Worm (Caenorhabditis elegans): ENCODE data around the gene srx-122.

Gene srx-122

ce11 chrV:3342504-3342903, 44.8 kb upstream of the srx-122 start, which contains the start of gene C17B7.3:
TSS of gene C17B7.3 (plus strand) at chrV:3342804.
- no peak for TF ChIP-seq lim-6 (tag; optimal IDR thresholded peaks at IDR 0.05)
- TF ChIP-seq mec-3 (tag; optimal IDR thresholded peaks at IDR 0.05; ENCODE audit: borderline replicate concordance) = no peak
- no peak for TF ChIP-seq pha-4 (tag; optimal IDR thresholded peaks at IDR 0.05)
- TF ChIP-seq odd-2 (tag; optimal IDR thresholded peaks at IDR 0.05) = no peak
- TF ChIP-seq T23F11.4 (GFP tag; optimal IDR thresholded peaks at IDR 0.05) = no peak
- no peak for TF ChIP-seq ref-2 (tag; optimal IDR thresholded peaks at IDR 0.05)
- no peak for TF ChIP-seq ahr-1 (tag; optimal IDR thresholded peaks at IDR 0.05)
- no peak for TF ChIP-seq K09A11.1 (tag; optimal IDR thresholded peaks at IDR 0.05; ENCODE audit: insufficient read depth)

- no peak for TF ChIP-seq ttx-3 (tag; optimal IDR thresholded peaks at IDR 0.05)
- no peak for TF ChIP-seq ceh-6 (GFP tag; optimal IDR thresholded peaks at IDR 0.05)
- TF ChIP-seq unc-55 (GFP tag; optimal IDR thresholded peaks at IDR 0.05) = no peak
- no peak for TF ChIP-seq ceh-24 (tag; optimal IDR thresholded peaks at IDR 0.05)
- no peak for TF ChIP-seq gmeb-2 (tag; optimal IDR thresholded peaks at IDR 0.05)
- no peak for TF ChIP-seq ceh-34 (tag; optimal IDR thresholded peaks at IDR 0.05)
- TF ChIP-seq ceh-45 (GFP tag; IDR thresholded peaks at IDR 0.05) = no peak
- no peak for TF ChIP-seq hlh-30 (tag; optimal IDR thresholded peaks at IDR 0.05; ENCODE audit: insufficient read depth)
- no peak for TF ChIP-seq T23F11.4 (GFP tag; optimal IDR thresholded peaks at IDR 0.05)
- TF ChIP-seq fkh-10 (GFP tag; optimal IDR thresholded peaks at IDR 0.05) = no peak
- no peak for TF ChIP-seq ceh-9 (tag; optimal IDR thresholded peaks at IDR 0.05)
- TF ChIP-seq sox-4 (tag; optimal IDR thresholded peaks at IDR 0.05) = no peak
- TF ChIP-seq ceh-31 (tag; optimal IDR thresholded peaks at IDR 0.05) = no peak
- TF ChIP-seq ceh-19 (GFP tag; optimal IDR thresholded peaks at IDR 0.05) = no peak
- TF ChIP-seq fax-1 (tag; optimal IDR thresholded peaks at IDR 0.05) = no peak
- TF ChIP-seq unc-3 (GFP tag; conservative IDR thresholded peaks at IDR 0.05) = no peak
- no peak for TF ChIP-seq unc-3 (tag; optimal IDR thresholded peaks at IDR 0.05)
Measured at ce11 chrV:3341906-3342305, 44.2 kb upstream of the srx-122 start, which contains the start of gene C17B7.10. TSS of gene C17B7.10 (minus strand) at chrV:3342006.

ce11 chrV:3339009-3339408, 41.3 kb upstream of the srx-122 start, which contains the start of gene C17B7.4:
TSS of gene C17B7.4 (plus strand) at chrV:3339309.
- no peak for TF ChIP-seq elt-4 (tag; optimal IDR thresholded peaks at IDR 0.05)
- no peak for TF ChIP-seq ttx-3 (tag; optimal IDR thresholded peaks at IDR 0.05)
- TF ChIP-seq odd-2 (tag; optimal IDR thresholded peaks at IDR 0.05) = no peak
- no peak for TF ChIP-seq madf-2 (tag; optimal IDR thresholded peaks at IDR 0.05)
- TF ChIP-seq ceh-9 (tag; optimal IDR thresholded peaks at IDR 0.05) = no peak
- no peak for TF ChIP-seq ceh-34 (tag; optimal IDR thresholded peaks at IDR 0.05)
- TF ChIP-seq T23F11.4 (GFP tag; optimal IDR thresholded peaks at IDR 0.05) = no peak

ce11 chrV:3333334-3333733, 35.7 kb upstream of the srx-122 start, which contains the start of gene C17B7.5:
TSS of gene C17B7.5 (plus strand) at chrV:3333634.
- TF ChIP-seq npax-4 (tag; optimal IDR thresholded peaks at IDR 0.05) (no peak), C08G9.2 (tag; optimal IDR thresholded peaks at IDR 0.05) (no peak), ceh-19 (GFP tag; optimal IDR thresholded peaks at IDR 0.05) (no peak), lin-11 (tag; optimal IDR thresholded peaks at IDR 0.05) (no peak), odd-2 (tag; optimal IDR thresholded peaks at IDR 0.05) (no peak), nfya-1 (tag; optimal IDR thresholded peaks at IDR 0.05) (no peak), F13H6.1 (tag; optimal IDR thresholded peaks at IDR 0.05) (no peak), unc-42 (tag; optimal IDR thresholded peaks at IDR 0.05) (no peak), unc-3 (GFP tag; conservative IDR thresholded peaks at IDR 0.05) (no peak), unc-3 (tag; optimal IDR thresholded peaks at IDR 0.05) (no peak), ama-1 (optimal IDR thresholded peaks at IDR 0.05) (no peak), dmd-4 (tag; optimal IDR thresholded peaks at IDR 0.05; ENCODE audit: borderline replicate concordance) (no peak), pqm-1 (tag; optimal IDR thresholded peaks at IDR 0.05) (no peak), ceh-24 (tag; optimal IDR thresholded peaks at IDR 0.05) (no peak), ceh-18 (tag; optimal IDR thresholded peaks at IDR 0.05) (no peak), tbx-2 (tag; optimal IDR thresholded peaks at IDR 0.05) (no peak), lim-6 (tag; optimal IDR thresholded peaks at IDR 0.05) (no peak), ref-2 (tag; optimal IDR thresholded peaks at IDR 0.05) (no peak), ceh-2 (tag; optimal IDR thresholded peaks at IDR 0.05) (no peak)
